Fruit fly (Drosophila melanogaster) whole organism, prepupa: Measurements from ENCODE around the gene Hsc70-3.

Experiments
- Blimp-1 ChIP-seq: fragments of 200-800 bp; sonication (Bioruptor generic); optimal IDR thresholded peaks from 3 replicates; lab custom pipeline; 2017; ENCODE audit warnings: missing biosample characterization, missing genetic modification characterization, mild to moderate bottlenecking, moderate library complexity, missing genetic modification reagents
- CG10669 ChIP-seq: fragments of 200-800 bp; sonication (Bioruptor generic); optimal IDR thresholded peaks from 3 replicates; lab custom pipeline; 2018; ENCODE audit warnings: missing biosample characterization, mild to moderate bottlenecking, missing genetic modification characterization, moderate library complexity
- CG11294 ChIP-seq: fragments of 200-800 bp; sonication (Bioruptor generic); IDR thresholded peaks from 2 replicates; pipeline ENCODE4 v1.3.6; 2022; ENCODE audit warnings: missing biosample characterization, missing genetic modification characterization
- CG11902 ChIP-seq: fragments of 200-800 bp; sonication (Bioruptor generic); optimal IDR thresholded peaks from 3 replicates; lab custom pipeline; 2016; ENCODE audit warnings: missing biosample characterization, missing genetic modification characterization
- CG15336 ChIP-seq: fragments of 200-800 bp; sonication (Bioruptor generic); IDR thresholded peaks from 2 replicates; pipeline ENCODE4 v1.3.6; 2022; ENCODE audit warnings: missing biosample characterization, missing genetic modification characterization
- CG16779 ChIP-seq: fragments of 200-800 bp; sonication (Bioruptor generic); optimal IDR thresholded peaks from 3 replicates; lab custom pipeline; 2017; ENCODE audit warnings: missing biosample characterization, mild to moderate bottlenecking, missing genetic modification characterization
- CG3032 ChIP-seq: fragments of 200-800 bp; optimal IDR thresholded peaks from 2 replicates; lab custom pipeline; 2019; ENCODE audit warnings: missing biosample characterization, mild to moderate bottlenecking, missing genetic modification characterization, moderate library complexity
- CG31627 ChIP-seq: fragments of 200-800 bp; sonication (Bioruptor generic); optimal IDR thresholded peaks from 3 replicates; lab custom pipeline; 2016; ENCODE audit warnings: missing biosample characterization, missing genetic modification characterization
- CG32006 ChIP-seq: fragments of 200-800 bp; sonication (Bioruptor generic); optimal IDR thresholded peaks from 3 replicates; lab custom pipeline; 2017; ENCODE audit warnings: missing biosample characterization, mild to moderate bottlenecking, missing genetic modification characterization
- CG4318 ChIP-seq: fragments of 200-800 bp; sonication (Bioruptor generic); optimal IDR thresholded peaks from 3 replicates; lab custom pipeline; 2017; ENCODE audit warnings: missing biosample characterization, mild to moderate bottlenecking, missing genetic modification characterization
- CG6163 ChIP-seq: fragments of 200-800 bp; sonication (Bioruptor generic); IDR thresholded peaks from 3 replicates; pipeline ENCODE4 v1.3.6; 2022; ENCODE audit warnings: missing biosample characterization, missing genetic modification characterization
- CG6276 ChIP-seq: fragments of 200-800 bp; sonication (Bioruptor generic); optimal IDR thresholded peaks from 2 replicates; lab custom pipeline; 2017; ENCODE audit warnings: missing biosample characterization, mild to moderate bottlenecking, missing genetic modification characterization
- CG6792 ChIP-seq: fragments of 200-800 bp; sonication (Bioruptor generic); optimal IDR thresholded peaks from 3 replicates; lab custom pipeline; 2016; ENCODE audit warnings: missing biosample characterization, missing genetic modification characterization
- CG6854 ChIP-seq: fragments of 200-800 bp; sonication (Bioruptor generic); optimal IDR thresholded peaks from 2 replicates; lab custom pipeline; 2017; ENCODE audit warnings: missing biosample characterization, mild to moderate bottlenecking, missing genetic modification characterization
- CG7368 ChIP-seq: fragments of 200-800 bp; sonication (Bioruptor generic); optimal IDR thresholded peaks from 3 replicates; lab custom pipeline; 2016; ENCODE audit warnings: missing biosample characterization, missing genetic modification characterization
- CG8119 ChIP-seq: fragments of 200-800 bp; sonication (Bioruptor generic); IDR thresholded peaks from 3 replicates; pipeline ENCODE4 v1.3.6; 2022; ENCODE audit warnings: missing biosample characterization, missing genetic modification characterization
- CG8319 ChIP-seq: fragments of 200-800 bp; sonication (Bioruptor generic); optimal IDR thresholded peaks from 3 replicates; lab custom pipeline; 2016; ENCODE audit warnings: missing biosample characterization, missing genetic modification characterization
- CG9139 ChIP-seq: fragments of 200-800 bp; sonication (Bioruptor generic); optimal IDR thresholded peaks from 3 replicates; lab custom pipeline; 2017; ENCODE audit warnings: missing biosample characterization, mild to moderate bottlenecking, missing genetic modification characterization
- Eip75B ChIP-seq: fragments of 200-800 bp; sonication (Bioruptor generic); optimal IDR thresholded peaks from 3 replicates; lab custom pipeline; 2016; ENCODE audit warnings: missing biosample characterization, missing genetic modification characterization
- Eip78C ChIP-seq: fragments of 200-800 bp; sonication (Bioruptor generic); peaks from one replicate; lab custom pipeline; 2016; ENCODE audit warnings: missing biosample characterization, missing genetic modification characterization
- Eip93F ChIP-seq: fragments of 200-800 bp; sonication (Bioruptor generic); optimal IDR thresholded peaks from 2 replicates; lab custom pipeline; 2016; ENCODE audit warnings: missing biosample characterization, mild to moderate bottlenecking, missing genetic modification characterization
- Ets21C ChIP-seq: fragments of 200-800 bp; sonication (Bioruptor generic); optimal IDR thresholded peaks from 3 replicates; lab custom pipeline; 2016; ENCODE audit warnings: missing biosample characterization, missing genetic modification characterization
- Gug ChIP-seq: fragments of 200-800 bp; sonication (Bioruptor generic); IDR thresholded peaks from 2 replicates; pipeline ENCODE4 v1.3.6; 2022; ENCODE audit warnings: missing biosample characterization, missing genetic modification characterization
- Hr38 ChIP-seq: sonication (Bioruptor generic); optimal IDR thresholded peaks from 2 replicates; lab custom pipeline; 2016; ENCODE audit warnings: missing biosample characterization, missing genetic modification characterization
- Hr39 ChIP-seq: fragments of 200-800 bp; sonication (Bioruptor generic); optimal IDR thresholded peaks from 2 replicates; lab custom pipeline; 2016; ENCODE audit warnings: missing biosample characterization, missing genetic modification characterization
- Hr4 ChIP-seq: fragments of 200-800 bp; sonication (Bioruptor generic); optimal IDR thresholded peaks from 3 replicates; lab custom pipeline; 2016; ENCODE audit warnings: missing biosample characterization, missing genetic modification characterization
- Met ChIP-seq: fragments of 200-800 bp; sonication (Bioruptor generic); optimal IDR thresholded peaks from 3 replicates; lab custom pipeline; 2016; ENCODE audit warnings: missing biosample characterization, missing genetic modification characterization
- OdsH ChIP-seq: fragments of 200-800 bp; sonication (Bioruptor generic); optimal IDR thresholded peaks from 3 replicates; lab custom pipeline; 2016; ENCODE audit warnings: missing biosample characterization, missing genetic modification characterization
- Smox ChIP-seq: fragments of 200-800 bp; sonication (Bioruptor generic); optimal IDR thresholded peaks from 3 replicates; lab custom pipeline; 2016; ENCODE audit warnings: missing biosample characterization, missing genetic modification characterization
- Sox102F ChIP-seq: fragments of 200-800 bp; sonication (Bioruptor generic); optimal IDR thresholded peaks from 2 replicates; lab custom pipeline; 2016; ENCODE audit warnings: missing biosample characterization, mild to moderate bottlenecking, missing genetic modification characterization
- Sox15 ChIP-seq: fragments of 200-800 bp; sonication (Bioruptor generic); optimal IDR thresholded peaks from 3 replicates; lab custom pipeline; 2016; ENCODE audit warnings: missing biosample characterization, missing genetic modification characterization
- achi ChIP-seq: fragments of 200-800 bp; sonication (Bioruptor generic); optimal IDR thresholded peaks from 3 replicates; lab custom pipeline; 2016; ENCODE audit warnings: missing biosample characterization, missing genetic modification characterization
- acj6 ChIP-seq: fragments of 200-800 bp; sonication (Bioruptor generic); optimal IDR thresholded peaks from 3 replicates; lab custom pipeline; 2016; ENCODE audit warnings: missing biosample characterization, missing genetic modification characterization
- cyc ChIP-seq: fragments of 200-800 bp; sonication (Bioruptor generic); optimal IDR thresholded peaks from 3 replicates; lab custom pipeline; 2016; ENCODE audit warnings: missing biosample characterization, missing genetic modification characterization
- dac ChIP-seq: fragments of 200-800 bp; sonication (Bioruptor generic); optimal IDR thresholded peaks from 2 replicates; lab custom pipeline; 2017; ENCODE audit warnings: missing biosample characterization, mild to moderate bottlenecking, missing genetic modification characterization
- fd59A ChIP-seq: fragments of 200-800 bp; sonication (Bioruptor generic); optimal IDR thresholded peaks from 2 replicates; lab custom pipeline; 2017; ENCODE audit warnings: missing biosample characterization, mild to moderate bottlenecking, missing genetic modification characterization, missing genetic modification reagents
- fd85E ChIP-seq: fragments of 200-800 bp; sonication (Bioruptor generic); optimal IDR thresholded peaks from 3 replicates; lab custom pipeline; 2016; ENCODE audit warnings: missing biosample characterization, missing genetic modification characterization
- fkh ChIP-seq: fragments of 200-800 bp; sonication (Bioruptor generic); optimal IDR thresholded peaks from 3 replicates; lab custom pipeline; 2017; ENCODE audit warnings: missing biosample characterization, mild to moderate bottlenecking, missing genetic modification characterization, moderate library complexity
- lz ChIP-seq: fragments of 200-800 bp; sonication (Bioruptor generic); optimal IDR thresholded peaks from 3 replicates; lab custom pipeline; 2016; ENCODE audit warnings: missing biosample characterization, missing genetic modification characterization
- pdm3 ChIP-seq: fragments of 200-800 bp; sonication (Bioruptor generic); optimal IDR thresholded peaks from 3 replicates; lab custom pipeline; 2016; ENCODE audit warnings: missing biosample characterization, missing genetic modification characterization
- salr ChIP-seq, 2 experiments: fragments of 200-800 bp; sonication (Bioruptor generic); optimal IDR thresholded peaks; 3 replicates each; lab custom pipeline; 2016 to 2018; ENCODE audit warnings: missing biosample characterization in 2 of 2, missing genetic modification characterization in 2 of 2, mild to moderate bottlenecking in 1 of 2
- spab ChIP-seq: fragments of 200-800 bp; sonication (Bioruptor generic); optimal IDR thresholded peaks from 2 replicates; lab custom pipeline; 2017; ENCODE audit warnings: missing biosample characterization, mild to moderate bottlenecking, missing genetic modification characterization, missing genetic modification reagents
- ss ChIP-seq, 2 experiments: fragments of 200-800 bp; sonication (Bioruptor generic); optimal IDR thresholded peaks; 2 replicates in 1 of 2; 3 replicates in 1 of 2; lab custom pipeline; 2017 to 2018; ENCODE audit warnings: mild to moderate bottlenecking in 2 of 2, missing biosample characterization in 2 of 2, missing genetic modification characterization in 2 of 2, moderate library complexity in 1 of 2
- svp ChIP-seq: fragments of 200-800 bp; sonication (Bioruptor generic); peaks from one replicate; lab custom pipeline; 2016; ENCODE audit warnings: missing biosample characterization, missing genetic modification characterization
- topi ChIP-seq: fragments of 200-800 bp; sonication (Bioruptor generic); optimal IDR thresholded peaks from 3 replicates; lab custom pipeline; 2016; ENCODE audit warnings: missing biosample characterization, missing genetic modification characterization
- vri ChIP-seq: fragments of 200-800 bp; sonication (Bioruptor generic); optimal IDR thresholded peaks from 3 replicates; lab custom pipeline; 2016; ENCODE audit warnings: missing biosample characterization, mild to moderate bottlenecking, missing genetic modification characterization

The Hsc70-3 gene

DNA sequence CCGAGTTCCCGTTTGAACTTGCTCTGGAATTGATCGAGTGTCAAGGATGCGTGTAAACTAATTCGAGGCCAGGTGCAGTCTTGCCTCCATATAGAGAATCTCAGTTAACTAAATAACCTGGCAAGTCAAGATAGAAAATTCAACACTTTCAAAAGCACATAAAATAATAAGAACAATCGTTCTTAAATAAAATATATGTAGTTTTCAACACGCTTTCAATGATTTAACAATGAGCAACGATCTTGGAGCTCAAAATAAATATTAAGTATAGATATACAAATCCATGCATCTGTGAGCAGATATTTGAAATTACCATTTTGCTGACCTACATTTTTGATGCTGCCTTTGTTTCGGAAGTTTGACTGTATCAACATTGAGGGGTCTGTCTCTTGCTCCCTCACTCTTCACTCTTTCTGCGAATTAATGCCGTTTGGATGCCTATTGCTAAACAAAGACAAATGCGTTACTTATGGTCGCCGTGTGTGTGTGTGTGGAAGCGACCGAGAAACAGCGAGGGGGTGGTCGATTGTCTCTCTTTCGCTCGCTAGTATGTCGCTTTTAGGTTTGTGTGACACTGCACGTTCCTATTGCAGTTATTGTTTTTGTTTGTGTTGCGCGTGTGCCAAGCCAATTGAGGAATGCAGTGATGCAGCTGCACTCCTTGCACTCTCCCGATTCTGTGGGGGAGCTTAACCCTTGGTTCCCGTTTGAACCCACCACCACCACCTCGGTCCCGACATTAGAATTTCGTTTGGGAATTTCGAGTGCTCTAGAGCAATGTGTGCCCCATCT is 13.6 kb upstream of the Hsc70-3 start (continued):
- TF ChIP-seq CG6854 (GFP tag; lab: Kevin White, UChicago) (no peak), achi (GFP tag; lab: Kevin White, UChicago) (peak; percentile 70), lz (GFP tag; lab: Kevin White, UChicago) (peak; percentile 58), CG11902 (GFP tag; lab: Kevin White, UChicago) (no peak), Eip93F (no peak), Eip75B (peak; percentile 50), CG3032 (tag; lab: Kevin White, UChicago) (peak; percentile 37), Smox (GFP tag; lab: Kevin White, UChicago) (peak; percentile 39), Ets21C (GFP tag; lab: Kevin White, UChicago) (peak; percentile 18), Hr38 (GFP tag; lab: Kevin White, UChicago) (no peak), spab (GFP tag; lab: Kevin White, UChicago) (no peak), pdm3 (peak; percentile 78), OdsH (GFP tag; lab: Kevin White, UChicago) (peak; percentile 73), dac (peak; percentile 85), topi (GFP tag; lab: Kevin White, UChicago) (peak; percentile 63), Sox15 (GFP tag; lab: Kevin White, UChicago) (peak; percentile 3), Blimp-1 (GFP tag; lab: Kevin White, UChicago) (no peak), CG16779 (tag; lab: Kevin White, UChicago) (no peak), cyc (GFP tag; lab: Kevin White, UChicago) (peak; percentile 31), ss (GFP tag; optimal IDR thresholded peaks at IDR 0.05; lab: Kevin White, UChicago) (no peak), Hr4 (peak; percentile 86), CG32006 (peak; percentile 93), Gug (GFP tag; lab: Robert Waterston, UW) (peak; percentile 76)

DNA sequence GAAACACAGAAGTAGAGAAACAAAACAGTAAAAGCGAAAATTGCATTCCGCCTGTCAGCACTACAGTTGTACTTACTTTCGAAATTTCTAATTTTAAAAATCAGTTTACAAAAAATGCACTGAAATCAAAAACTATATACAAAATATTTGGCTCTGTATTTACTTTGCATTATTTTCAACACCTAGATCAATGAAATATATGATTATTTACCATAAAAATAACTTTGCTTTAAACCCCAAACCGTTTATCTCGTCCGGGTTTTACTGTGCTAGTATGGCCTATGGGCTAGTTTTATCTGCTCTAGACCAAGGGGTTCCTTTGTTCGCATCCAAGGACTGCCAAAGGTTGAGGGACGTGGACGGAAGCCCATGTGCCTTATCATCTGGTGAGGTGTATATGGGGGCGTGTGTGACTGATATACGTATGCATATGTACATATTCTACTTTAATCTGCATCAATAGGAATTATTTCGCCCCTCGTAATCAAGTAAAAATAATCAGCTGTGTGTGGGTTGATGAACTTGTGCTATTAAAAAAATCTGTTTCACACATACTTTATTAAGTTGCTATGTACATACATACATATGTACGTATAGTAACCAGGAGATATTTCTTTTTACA is 12.4 kb upstream of the Hsc70-3 start:
- TF ChIP-seq OdsH (GFP tag; lab: Kevin White, UChicago), result no peak
- TF ChIP-seq Hr38 (GFP tag; lab: Kevin White, UChicago), result no peak
- no peak for TF ChIP-seq CG9139
- TF ChIP-seq Met (GFP tag; lab: Kevin White, UChicago), result no peak
- TF ChIP-seq CG10669 (GFP tag; lab: Kevin White, UChicago), result no peak
- TF ChIP-seq CG6163, result peak; percentile 38; the same call in 1 of the 3 replicates
- no peak for TF ChIP-seq CG11902 (GFP tag; lab: Kevin White, UChicago)
- peak; percentile 68 for TF ChIP-seq Eip78C (GFP tag; lab: Kevin White, UChicago)
- peak; percentile 22 for TF ChIP-seq vri (GFP tag; lab: Kevin White, UChicago)
- TF ChIP-seq CG6276 (GFP tag; lab: Kevin White, UChicago), result no peak
- TF ChIP-seq CG6792 (GFP tag; lab: Kevin White, UChicago), result no peak
- TF ChIP-seq Hr4, result no peak
- TF ChIP-seq CG11294 (GFP tag; lab: Robert Waterston, UW), result 0 out of 2 replicates have a peak, but pooled peaks have one; percentile 41
- TF ChIP-seq CG8119 (GFP tag; lab: Robert Waterston, UW), result peak; percentile 41; the same call in 1 of the 3 replicates
- no peak for TF ChIP-seq CG6854 (GFP tag; lab: Kevin White, UChicago)
- TF ChIP-seq CG4318 (GFP tag; lab: Kevin White, UChicago), result no peak
- TF ChIP-seq Gug (GFP tag; lab: Robert Waterston, UW), result no peak
- TF ChIP-seq dac, result no peak
- TF ChIP-seq CG8319 (GFP tag; lab: Kevin White, UChicago), result no peak
- TF ChIP-seq fd59A (GFP tag; lab: Kevin White, UChicago), result no peak
- TF ChIP-seq CG7368, result no peak
- TF ChIP-seq acj6 (GFP tag; lab: Kevin White, UChicago), result peak; percentile 15
- TF ChIP-seq CG15336 (GFP tag; lab: Robert Waterston, UW), result no peak; the same call in 1 of the 2 replicates
- no peak for TF ChIP-seq CG3032 (tag; lab: Kevin White, UChicago)
- no peak for TF ChIP-seq fkh (GFP tag; lab: Kevin White, UChicago)
- TF ChIP-seq CG32006, result peak; percentile 43
- no peak for TF ChIP-seq Ets21C (GFP tag; lab: Kevin White, UChicago)
- TF ChIP-seq Eip93F, result no peak
- no peak for TF ChIP-seq Smox (GFP tag; lab: Kevin White, UChicago)
- no peak for TF ChIP-seq salr (GFP tag; optimal IDR thresholded peaks at IDR 0.05; lab: Kevin White, UChicago)
- no peak for TF ChIP-seq Hr39 (GFP tag; lab: Kevin White, UChicago)
- no peak for TF ChIP-seq fd85E (GFP tag; lab: Kevin White, UChicago)
- no peak for TF ChIP-seq Sox102F (GFP tag; lab: Kevin White, UChicago)
- peak; percentile 90 for TF ChIP-seq svp (GFP tag; lab: Kevin White, UChicago)
- TF ChIP-seq CG31627 (GFP tag; lab: Kevin White, UChicago), result no peak
- TF ChIP-seq ss (GFP tag; optimal IDR thresholded peaks at IDR 0.05; lab: Kevin White, UChicago), result no peak
